Worm (Caenorhabditis elegans) whole organism, mixed stage, embryonic: Measurements from ENCODE around the gene F56F10.1.

Experiments
- ham-2 ChIP-seq: fragments of 200-800 bp; sonication (Bioruptor generic); optimal IDR thresholded peaks from 2 replicates; lab custom pipeline; 2018; ENCODE audit warnings: mild to moderate bottlenecking, missing genetic modification characterization, missing compliant biosample characterization
- lsy-2 ChIP-seq: fragments of 150-350 bp; optimal IDR thresholded peaks from 2 replicates; lab custom pipeline; 2014; ENCODE audit warnings: missing biosample characterization, missing genetic modification characterization
- mep-1 ChIP-seq: fragments of 150-350 bp; optimal IDR thresholded peaks from 2 replicates; lab custom pipeline; 2017; ENCODE audit warnings: missing biosample characterization, missing genetic modification reagents, missing genetic modification characterization, inconsistent platforms
- nhr-12 ChIP-seq: fragments of 150-350 bp; optimal IDR thresholded peaks from 2 replicates; lab custom pipeline; 2014; ENCODE audit warnings: missing biosample characterization, missing genetic modification characterization
- nhr-237 ChIP-seq: fragments of 150-350 bp; optimal IDR thresholded peaks from 2 replicates; lab custom pipeline; 2014; ENCODE audit warnings: missing biosample characterization, missing genetic modification characterization
- nhr-28 ChIP-seq: fragments of 150-350 bp; optimal IDR thresholded peaks from 2 replicates; lab custom pipeline; 2014; ENCODE audit warnings: missing biosample characterization, missing genetic modification characterization
- nhr-76 ChIP-seq: sonication (generic microtip); optimal IDR thresholded peaks from 2 replicates; lab custom pipeline; 2017; ENCODE audit warnings: missing biosample characterization, missing genetic modification characterization
- pha-4 ChIP-seq: fragments of 150-350 bp; optimal IDR thresholded peaks from 2 replicates; lab custom pipeline; 2018; ENCODE audit warnings: missing biosample characterization, missing genetic modification reagents, missing genetic modification characterization
- tbx-8 ChIP-seq: fragments of 200-800 bp; sonication (Bioruptor generic); optimal IDR thresholded peaks from 2 replicates; lab custom pipeline; 2018; ENCODE audit warnings: mild to moderate bottlenecking, missing genetic modification characterization, moderate library complexity, missing compliant biosample characterization
- unc-39 ChIP-seq: fragments of 150-350 bp; optimal IDR thresholded peaks from 2 replicates; lab custom pipeline; 2014; ENCODE audit warnings: missing biosample characterization, missing genetic modification characterization
- unc-62 ChIP-seq: fragments of 150-350 bp; optimal IDR thresholded peaks from 2 replicates; lab custom pipeline; 2014; ENCODE audit warnings: missing biosample characterization, missing genetic modification reagents, missing genetic modification characterization
- ztf-11 ChIP-seq: fragments of 150-350 bp; optimal IDR thresholded peaks from 2 replicates; lab custom pipeline; 2014; ENCODE audit warnings: missing biosample characterization, missing genetic modification characterization

ce11 chrX:897948-898347, 25.5 kb downstream of the F56F10.1 start, which contains the start of gene mab-7:
- TF ChIP-seq tbx-8 (GFP tag; lab: Kevin White, UChicago) (no peak), nhr-237 (tag; lab: Kevin White, UChicago) (no peak), ham-2 (GFP tag; lab: Kevin White, UChicago) (no peak), mep-1 (no peak), nhr-28 (tag; lab: Kevin White, UChicago) (no peak), lsy-2 (tag; lab: Kevin White, UChicago) (no peak), unc-62 (no peak), nhr-12 (tag; lab: Kevin White, UChicago) (no peak), pha-4 (tag; lab: Kevin White, UChicago) (no peak), ztf-11 (no peak), nhr-76 (tag; lab: Kevin White, UChicago) (no peak), unc-39 (no peak)
